Fruit fly (Drosophila melanogaster): Measurements from ENCODE around the gene BBS8.

The BBS8 gene

DNA sequence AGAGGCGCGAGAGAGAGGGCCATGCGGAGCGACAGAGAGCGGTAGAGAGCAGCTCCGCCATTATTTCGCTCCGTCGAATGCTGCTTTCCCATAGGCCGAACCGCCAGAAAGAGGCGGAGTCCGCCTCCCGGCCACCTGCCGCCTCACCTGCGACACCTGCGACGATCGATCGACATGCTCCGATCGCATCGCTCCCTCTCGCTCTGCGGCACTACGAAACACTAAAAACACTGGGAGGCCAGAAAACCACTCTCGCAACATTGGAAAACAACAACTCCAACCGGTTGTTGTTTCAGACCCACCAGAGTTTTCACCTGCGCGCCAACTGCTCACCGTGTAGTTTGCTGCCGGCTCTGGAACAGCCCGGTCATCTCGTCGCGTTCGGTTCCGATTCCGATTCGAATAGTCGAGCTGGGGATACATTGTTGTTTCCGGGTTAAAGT lies 44.9 kb upstream of the BBS8 start, which contains the start of gene al (continued):
- TF ChIP-seq CG15073 (GFP tag; optimal IDR thresholded peaks at IDR 0.05) (no peak), ci (GFP tag; IDR thresholded peaks at IDR 0.05) (peak; percentile 69; the same call in 2 of the 3 replicates), z (GFP tag; IDR thresholded peaks at IDR 0.05) (0 out of 3 replicates have a peak, but pooled peaks have one; percentile 46), sug (tag; optimal IDR thresholded peaks at IDR 0.05) (peak; percentile 50), pita (GFP tag; optimal IDR thresholded peaks at IDR 0.05) (no peak), CG6175 (GFP tag; IDR thresholded peaks at IDR 0.05) (peak; percentile 35; the same call in 1 of the 3 replicates), ab (GFP tag; optimal IDR thresholded peaks at IDR 0.05) (no peak), CG12104 (GFP tag; optimal IDR thresholded peaks at IDR 0.05) (no peak), CG12744 (GFP tag; optimal IDR thresholded peaks at IDR 0.05) (no peak), sima (GFP tag; optimal IDR thresholded peaks at IDR 0.05) (no peak), odd (GFP tag; optimal IDR thresholded peaks at IDR 0.05) (no peak), CG15479 (GFP tag; optimal IDR thresholded peaks at IDR 0.05) (no peak), CG15601 (tag; optimal IDR thresholded peaks at IDR 0.05) (no peak), CG1792 (GFP tag; optimal IDR thresholded peaks at IDR 0.05) (no peak), CG42726 (GFP tag; IDR thresholded peaks at IDR 0.05; ENCODE audit: partially characterized antibody) (0 out of 2 replicates have a peak, but pooled peaks have one; percentile 12), CG6854 (GFP tag; optimal IDR thresholded peaks at IDR 0.05) (no peak), grn (GFP tag; optimal IDR thresholded peaks at IDR 0.05) (peak; percentile 61), cg (GFP tag; optimal IDR thresholded peaks at IDR 0.05) (peak; percentile 48), CG4360 (GFP tag; IDR thresholded peaks at IDR 0.05) (peak; percentile 81), btn (GFP tag; optimal IDR thresholded peaks at IDR 0.05) (no peak), HLH4C (GFP tag; IDR thresholded peaks at IDR 0.05; ENCODE audit: partially characterized antibody) (0 out of 3 replicates have a peak, but pooled peaks have one; percentile 20), hkb (optimal IDR thresholded peaks at IDR 0.05) (no peak), hkb (GFP tag; IDR thresholded peaks at IDR 0.05) (no peak), MBD-R2 (GFP tag; IDR thresholded peaks at IDR 0.05) (peak; percentile 7; the same call in 1 of the 2 replicates), Dad (GFP tag; optimal IDR thresholded peaks at IDR 0.05) (no peak), D (optimal IDR thresholded peaks at IDR 0.05) (no peak), D (GFP tag; optimal IDR thresholded peaks at IDR 0.05) (no peak), repo (GFP tag; optimal IDR thresholded peaks at IDR 0.05) (no peak), CG31224 (GFP tag; IDR thresholded peaks at IDR 0.05) (peak; percentile 94), Mes4 (GFP tag; optimal IDR thresholded peaks at IDR 0.05) (no peak), psq (GFP tag; optimal IDR thresholded peaks at IDR 0.05) (no peak), CG11398 (GFP tag; optimal IDR thresholded peaks at IDR 0.05) (no peak), CG8478 (optimal IDR thresholded peaks at IDR 0.05) (peak; percentile 50), Hr78 (GFP tag; optimal IDR thresholded peaks at IDR 0.05) (peak in 1 of 2 experiments; percentile 12), ssp (GFP tag; IDR thresholded peaks at IDR 0.05) (no peak), CG12769 (tag; optimal IDR thresholded peaks at IDR 0.05) (peak; percentile 37), Antp (GFP tag; optimal IDR thresholded peaks at IDR 0.05) (no peak), CG9817 (tag; optimal IDR thresholded peaks at IDR 0.05) (no peak), trh (GFP tag; optimal IDR thresholded peaks at IDR 0.05) (no peak), abd-A (tag; optimal IDR thresholded peaks at IDR 0.05) (peak; percentile 48), CG18011 (GFP tag; optimal IDR thresholded peaks at IDR 0.05) (peak; percentile 90), Adf1 (GFP tag; IDR thresholded peaks at IDR 0.05) (peak; percentile 35; the same call in 1 of the 2 replicates), Optix (GFP tag; IDR thresholded peaks at IDR 0.05) (no peak), Drgx (GFP tag; IDR thresholded peaks at IDR 0.05) (no peak), CG1529 (GFP tag; optimal IDR thresholded peaks at IDR 0.05) (no peak), CG8765 (GFP tag; IDR thresholded peaks at IDR 0.05) (no peak), bowl (GFP tag; IDR thresholded peaks at IDR 0.05) (no peak), CG9797 (GFP tag; optimal IDR thresholded peaks at IDR 0.05) (no peak), CG34224 (GFP tag; IDR thresholded peaks at IDR 0.05; ENCODE audit: partially characterized antibody) (peak; percentile 46; the same call in 1 of the 3 replicates), al (GFP tag; IDR thresholded peaks at IDR 0.05) (0 out of 2 replicates have a peak, but pooled peaks have one; percentile 8), CG7963 (GFP tag; IDR thresholded peaks at IDR 0.05; ENCODE audit: partially characterized antibody) (no peak), ind (GFP tag; optimal IDR thresholded peaks at IDR 0.05) (no peak)
